Fruit fly (Drosophila melanogaster): ENCODE measurements around the gene ari-1.

Gene ari-1

DNA sequence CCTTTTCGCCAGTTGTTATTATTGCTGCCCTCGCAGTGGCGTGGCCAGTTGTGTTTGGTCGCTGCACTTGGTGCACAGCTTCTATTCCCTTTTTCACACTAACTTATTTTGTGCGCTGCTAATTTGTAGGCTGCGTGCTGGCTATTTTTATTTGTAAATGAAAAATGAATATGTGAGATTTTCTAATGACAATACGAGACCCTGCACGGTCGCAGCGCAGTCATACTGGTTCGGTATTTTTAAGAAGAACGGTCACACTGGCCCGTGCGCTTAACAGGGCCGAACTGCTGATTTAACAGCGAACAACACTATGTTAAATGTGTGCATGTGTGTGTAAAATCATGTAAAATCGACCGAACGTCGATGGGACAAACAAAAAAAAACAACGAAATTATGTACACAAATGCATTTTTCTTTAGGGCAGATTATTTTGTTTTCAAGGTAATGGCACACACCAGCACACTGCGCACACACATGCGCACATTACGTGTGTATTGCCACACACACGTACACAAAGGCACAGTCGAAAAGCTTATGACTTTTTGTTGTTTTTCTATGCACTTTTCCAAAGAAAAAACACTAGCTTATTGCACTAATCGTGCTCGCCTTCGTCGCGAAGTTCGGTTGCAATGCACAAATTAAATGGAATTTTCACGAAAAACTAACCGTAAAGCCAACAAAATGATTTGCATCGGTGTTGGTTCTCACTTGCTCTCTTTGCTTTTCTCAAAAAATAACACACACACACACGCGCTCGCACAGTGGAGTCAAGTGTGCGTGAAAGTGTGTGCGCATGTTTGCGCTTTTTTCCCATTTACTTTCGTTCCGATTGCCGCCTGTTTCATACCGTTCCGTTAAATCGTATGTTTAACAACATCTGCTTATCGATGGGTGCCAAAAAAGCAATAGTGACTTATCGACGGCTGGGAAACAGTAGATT, at the start of gene ari-1:
Gene ari-1 (minus strand): TSS at position 875 of the 940 bp plus-strand sequence.
- TF ChIP-seq CG17801 (GFP tag; optimal IDR thresholded peaks at IDR 0.05; ENCODE audit: partially characterized antibody), result no peak

DNA sequence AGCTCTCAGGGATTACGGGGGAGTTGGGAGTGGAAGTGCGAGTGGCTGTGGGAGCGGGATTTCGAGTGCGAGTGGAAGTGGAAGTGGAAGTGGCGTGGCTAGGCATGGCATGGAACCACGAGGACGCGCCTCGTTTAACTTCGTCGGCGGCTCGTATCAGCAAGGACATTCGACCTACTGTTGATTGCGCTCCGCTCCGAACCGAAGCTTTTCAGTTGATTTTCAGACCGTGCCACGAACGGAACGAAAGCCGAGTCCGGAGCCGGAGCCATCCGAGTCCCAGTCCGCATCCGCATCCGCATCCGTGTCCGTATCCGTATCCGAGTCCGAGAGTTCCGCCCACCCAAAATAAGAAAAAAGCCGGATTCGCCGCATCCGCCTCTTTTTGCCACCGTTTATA, 48.4 kb upstream of the ari-1 start:
- no peak for TF ChIP-seq CG17801 (GFP tag; optimal IDR thresholded peaks at IDR 0.05; ENCODE audit: partially characterized antibody)

DNA sequence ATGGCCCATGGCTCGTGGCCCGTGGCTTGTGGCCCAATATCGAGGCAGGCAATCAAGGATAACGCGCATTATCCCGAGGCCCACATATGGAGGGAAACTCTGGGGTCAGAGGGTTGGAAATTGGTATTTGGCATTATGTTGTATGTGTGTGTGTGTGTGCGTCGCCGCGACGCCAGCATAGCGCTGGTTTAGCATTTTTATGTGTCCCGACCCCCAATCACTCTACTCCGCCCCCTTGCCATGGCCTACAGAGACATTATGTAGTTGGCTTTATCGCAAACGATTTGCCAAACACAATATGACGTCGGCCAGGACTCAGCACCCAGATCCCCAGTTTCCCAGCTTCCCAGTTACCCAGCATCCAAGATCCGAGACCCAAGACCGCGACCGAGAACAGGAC, 43.6 kb upstream of the ari-1 start:
- TF ChIP-seq CG17801 (GFP tag; optimal IDR thresholded peaks at IDR 0.05; ENCODE audit: partially characterized antibody), result no peak

DNA sequence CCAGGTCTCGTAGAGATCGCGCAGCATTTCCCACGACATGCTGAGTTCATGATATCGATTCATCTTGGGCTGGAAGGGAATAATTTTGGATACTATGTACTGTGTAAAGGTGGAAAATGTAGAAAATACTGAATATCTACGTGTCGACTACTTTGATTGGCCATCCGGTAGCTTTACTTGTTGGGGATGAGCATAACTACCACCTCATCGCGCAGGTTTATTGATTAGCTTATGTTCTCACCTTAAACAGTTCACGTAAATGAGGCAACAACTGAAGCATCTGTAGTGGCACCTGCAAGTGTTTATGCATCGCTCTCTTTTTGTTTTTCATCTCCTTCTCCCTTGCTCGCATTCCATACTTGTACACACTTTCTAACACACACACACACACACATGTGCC, 41.8 kb upstream of the ari-1 start, which contains the start of gene Andorra:
Gene Andorra (minus strand): TSS at position 101 of the 400 bp plus-strand sequence.
- no peak for TF ChIP-seq CG17801 (GFP tag; optimal IDR thresholded peaks at IDR 0.05; ENCODE audit: partially characterized antibody)

DNA sequence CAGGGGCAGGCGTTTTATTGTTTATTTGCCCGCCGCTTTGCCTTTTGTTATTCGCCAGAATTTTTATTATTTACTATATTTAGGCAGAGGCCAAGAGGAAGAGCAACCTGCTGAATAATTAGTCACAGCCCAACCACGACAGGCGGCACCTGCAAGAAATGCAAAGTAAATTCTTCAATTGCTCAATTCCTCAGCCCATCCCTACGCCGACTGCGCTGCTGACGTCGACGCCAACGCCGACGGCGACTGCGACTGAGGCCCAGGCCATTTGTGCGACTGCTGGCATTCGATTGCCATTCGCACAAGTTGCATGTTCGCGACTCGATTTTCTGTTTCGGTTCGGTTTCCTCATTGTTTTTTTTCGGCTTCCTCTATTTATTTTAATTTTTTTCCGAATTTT, 39.7 kb upstream of the ari-1 start, which contains the start of gene Frq2:
Gene Frq2 (plus strand): TSS at position 301 of the 400 bp plus-strand sequence.
- TF ChIP-seq CG17801 (GFP tag; optimal IDR thresholded peaks at IDR 0.05; ENCODE audit: partially characterized antibody), result no peak

DNA sequence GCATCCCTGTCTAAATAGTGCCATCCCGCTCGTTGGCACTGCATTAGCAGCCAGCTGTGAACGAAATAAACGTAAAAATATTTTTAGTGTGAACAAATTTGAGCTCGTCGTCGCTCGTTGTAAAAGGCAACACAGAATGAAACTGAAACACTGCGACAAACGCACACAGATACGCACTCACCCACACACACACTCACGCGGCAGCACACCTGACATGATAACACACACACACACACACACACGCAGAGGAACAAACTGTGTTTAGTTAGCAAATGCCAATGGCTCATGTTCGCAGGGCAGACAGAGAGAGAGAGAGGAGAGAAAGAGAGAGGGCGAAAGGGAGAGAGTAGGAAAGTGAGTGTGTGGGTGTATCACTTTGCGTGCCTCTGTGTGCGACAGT, 21.4 kb upstream of the ari-1 start:
- TF ChIP-seq CG17801 (GFP tag; optimal IDR thresholded peaks at IDR 0.05; ENCODE audit: partially characterized antibody), result no peak

DNA sequence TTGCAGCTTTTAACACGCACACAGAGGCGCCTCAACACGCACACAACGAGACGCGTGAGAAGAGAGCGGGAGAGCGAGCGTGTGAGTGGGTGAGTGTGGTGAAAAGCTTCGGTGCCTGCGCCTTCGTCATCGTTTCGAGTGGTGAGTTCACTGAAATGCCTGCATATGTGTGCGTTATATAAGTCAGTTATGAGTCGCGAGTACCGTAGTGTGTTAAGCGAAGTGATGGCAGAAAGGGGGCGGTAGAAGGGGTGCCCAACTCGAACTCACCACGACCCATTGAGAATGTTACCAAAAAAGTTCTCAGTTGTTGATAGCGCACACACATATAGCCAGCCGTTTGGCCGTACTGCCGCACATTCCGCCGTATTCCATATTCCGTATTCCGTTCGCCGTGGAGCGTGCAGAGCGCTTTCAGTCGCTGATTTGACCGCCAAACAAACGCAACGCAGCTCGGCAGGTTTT, 17.4 kb upstream of the ari-1 start, which contains the start of gene Frq1:
Gene Frq1 (plus strand): TSS at position 415 of the 465 bp plus-strand sequence.
- TF ChIP-seq CG17801 (GFP tag; optimal IDR thresholded peaks at IDR 0.05; ENCODE audit: partially characterized antibody), result no peak

DNA sequence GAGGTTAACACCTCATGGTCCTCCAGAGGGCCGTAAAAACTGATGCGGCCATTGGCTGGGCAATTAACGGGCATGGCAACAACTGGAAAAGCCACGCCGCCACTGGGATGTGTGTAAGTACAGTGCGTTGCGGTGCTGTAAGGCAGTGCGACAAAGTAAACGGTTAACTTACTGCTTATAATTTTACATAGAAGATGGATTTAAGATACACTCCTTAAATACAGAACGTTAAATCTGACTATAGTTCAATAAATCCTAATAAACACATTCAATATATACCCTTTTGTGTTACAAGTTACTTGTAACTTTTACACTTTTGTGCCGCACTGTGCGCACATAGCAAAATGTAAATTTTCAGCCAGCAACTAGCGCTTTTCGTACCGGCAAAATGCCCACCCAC, 15.4 kb upstream of the ari-1 start:
- TF ChIP-seq CG17801 (GFP tag; optimal IDR thresholded peaks at IDR 0.05; ENCODE audit: partially characterized antibody), result no peak

DNA sequence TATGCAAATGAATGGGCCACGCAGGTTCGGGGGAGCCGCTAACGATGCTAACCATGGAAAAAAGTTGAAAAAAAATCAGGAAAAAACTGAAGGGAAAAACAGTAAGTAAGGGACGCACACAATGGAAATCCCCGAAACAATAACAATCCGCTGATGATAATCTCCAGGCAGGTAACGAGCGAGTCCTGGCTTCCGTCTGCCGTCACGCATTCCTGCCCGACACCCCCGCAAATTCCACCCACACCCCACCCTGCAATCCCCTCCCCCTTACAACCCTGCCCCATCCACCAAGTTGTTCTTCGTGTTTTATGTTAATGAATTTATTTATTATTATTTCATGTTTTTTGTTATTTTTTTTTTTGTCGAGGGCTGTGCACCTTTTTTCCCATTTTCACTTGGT, 13.7 kb upstream of the ari-1 start:
- no peak for TF ChIP-seq CG17801 (GFP tag; optimal IDR thresholded peaks at IDR 0.05; ENCODE audit: partially characterized antibody)

DNA sequence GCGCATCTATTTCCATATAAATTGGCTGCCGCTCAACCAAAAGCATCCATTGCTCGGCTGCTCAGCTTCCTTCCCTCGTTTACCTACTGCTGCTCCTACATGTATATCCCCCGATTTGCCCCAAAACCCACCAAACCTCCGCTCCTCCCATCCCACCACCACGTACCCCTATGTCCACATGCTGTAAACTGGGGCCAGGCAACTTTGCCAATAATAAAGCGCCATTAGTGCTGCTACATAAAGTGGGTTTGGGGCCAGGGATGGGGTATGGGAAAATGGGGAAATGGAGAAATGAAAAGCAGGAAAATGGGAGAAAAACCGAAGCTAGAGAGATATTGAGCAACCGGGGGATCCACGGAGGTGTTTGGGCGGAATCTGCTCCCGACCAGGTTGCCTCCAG, 11.7 kb upstream of the ari-1 start:
- no peak for TF ChIP-seq CG17801 (GFP tag; optimal IDR thresholded peaks at IDR 0.05; ENCODE audit: partially characterized antibody)

DNA sequence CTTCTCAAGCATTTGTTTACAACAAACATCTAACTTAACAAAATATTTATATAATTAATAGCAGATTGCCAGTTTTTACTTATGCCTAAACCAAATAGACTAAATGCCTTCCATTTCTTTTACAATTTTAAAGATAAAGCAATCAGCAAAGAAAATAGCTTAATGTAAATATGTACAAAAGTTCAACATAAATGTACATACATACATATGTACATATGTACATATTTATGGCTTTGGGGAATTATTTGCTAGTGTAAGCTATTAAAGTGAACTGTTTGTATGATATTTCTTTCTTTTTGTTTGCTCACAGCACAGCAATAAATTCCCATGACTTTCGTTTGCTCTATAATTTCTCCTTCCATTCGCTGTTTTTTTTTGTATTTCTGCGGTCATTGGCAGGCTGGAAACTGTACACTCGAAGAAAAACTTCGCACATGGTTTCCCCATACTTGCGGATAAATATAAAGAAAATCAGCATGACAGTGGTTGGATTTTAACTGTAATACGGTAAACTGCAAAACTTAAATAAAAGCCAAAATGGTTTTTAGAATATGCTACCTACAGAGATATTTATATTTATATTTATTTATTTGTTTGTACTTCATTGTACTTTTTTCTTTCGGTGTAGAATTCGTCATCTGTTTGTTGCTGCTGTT, 3.5 kb upstream of the ari-1 start:
- no peak for TF ChIP-seq CG17801 (GFP tag; optimal IDR thresholded peaks at IDR 0.05; ENCODE audit: partially characterized antibody)

DNA sequence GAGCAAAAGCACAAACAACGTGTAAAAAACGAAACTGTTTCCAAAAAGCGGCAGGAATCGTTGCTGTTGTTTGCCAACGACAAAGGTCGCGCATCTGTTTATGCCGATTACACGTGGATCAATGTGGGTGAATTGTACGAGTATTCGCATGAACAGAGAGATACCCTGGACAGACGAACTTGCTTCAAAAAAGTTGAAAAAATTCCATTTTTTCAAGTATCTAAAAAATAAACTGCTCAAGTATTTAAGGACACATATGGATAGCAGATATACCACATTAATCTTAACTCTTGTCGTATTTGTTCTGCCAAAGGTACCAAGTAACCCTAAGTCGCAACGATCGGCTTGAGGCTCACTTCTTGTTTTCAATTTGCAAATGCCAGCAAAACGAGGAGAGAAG, 2.4 kb upstream of the ari-1 start:
- TF ChIP-seq CG17801 (GFP tag; optimal IDR thresholded peaks at IDR 0.05; ENCODE audit: partially characterized antibody), result no peak

DNA sequence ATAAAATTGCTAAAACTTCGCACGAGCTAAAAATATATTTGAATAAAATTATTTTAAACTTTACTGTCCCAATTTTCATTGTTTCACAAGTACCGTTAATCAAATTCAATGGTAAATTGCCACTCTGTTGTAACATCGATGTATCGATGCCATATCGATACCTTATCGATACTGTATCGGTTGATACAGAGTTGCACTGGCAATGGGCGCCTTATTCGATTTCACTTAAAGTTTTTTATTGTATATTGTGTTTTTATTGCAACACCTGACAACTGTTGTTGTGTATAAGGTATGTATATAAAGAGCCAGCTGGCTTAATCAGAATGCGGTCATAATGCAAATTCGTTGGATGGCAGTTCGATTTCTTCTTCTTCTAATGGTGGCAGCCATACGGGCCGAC, 713 bp upstream of the ari-1 start, which contains the start of gene CG43229:
Gene CG43229 (plus strand): TSS at position 246 of the 400 bp plus-strand sequence.
- no peak for TF ChIP-seq CG17801 (GFP tag; optimal IDR thresholded peaks at IDR 0.05; ENCODE audit: partially characterized antibody)

DNA sequence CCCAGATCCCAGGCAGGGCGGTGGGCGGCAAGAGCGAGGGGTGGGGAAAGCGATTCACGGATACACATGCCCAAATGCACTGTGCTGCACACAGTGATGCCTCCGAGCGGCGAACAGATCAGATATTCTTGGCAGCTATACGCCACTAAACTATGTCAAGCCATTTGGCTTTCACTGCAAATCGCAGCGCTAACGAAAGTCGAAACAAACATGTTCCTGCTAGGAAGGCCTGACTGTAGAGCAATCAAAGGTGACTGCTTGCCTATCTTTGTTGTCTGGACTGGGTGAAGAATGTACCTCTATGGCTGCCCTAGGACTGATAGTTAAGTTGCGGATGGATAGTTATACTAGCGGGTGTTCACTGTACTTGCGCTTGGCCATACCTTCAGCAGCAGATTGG, 1.5 kb downstream of the ari-1 start:
- no peak for TF ChIP-seq CG17801 (GFP tag; optimal IDR thresholded peaks at IDR 0.05; ENCODE audit: partially characterized antibody)

DNA sequence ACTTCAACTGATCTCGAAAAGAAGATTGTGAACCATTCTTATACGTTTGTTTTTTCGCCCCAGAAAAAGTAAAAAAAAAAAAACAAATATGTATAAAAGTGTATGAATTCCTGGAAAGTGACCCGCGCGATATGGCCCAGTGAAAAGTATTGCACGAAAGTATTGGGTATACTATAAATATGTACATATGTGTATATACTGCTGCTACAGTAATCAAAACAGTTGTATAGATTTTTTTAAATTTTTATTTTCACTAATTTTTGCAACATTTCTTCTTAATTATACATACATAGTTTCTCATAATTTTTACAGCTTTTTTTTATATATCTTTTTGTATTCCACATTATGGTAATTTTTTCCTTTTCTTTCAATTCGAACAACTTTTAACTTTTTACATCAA, 7.4 kb downstream of the ari-1 start, which contains the start of gene CG43133:
Gene CG43133 (minus strand): TSS at position 11 of the 400 bp plus-strand sequence.
- TF ChIP-seq CG17801 (GFP tag; optimal IDR thresholded peaks at IDR 0.05; ENCODE audit: partially characterized antibody), result no peak

DNA sequence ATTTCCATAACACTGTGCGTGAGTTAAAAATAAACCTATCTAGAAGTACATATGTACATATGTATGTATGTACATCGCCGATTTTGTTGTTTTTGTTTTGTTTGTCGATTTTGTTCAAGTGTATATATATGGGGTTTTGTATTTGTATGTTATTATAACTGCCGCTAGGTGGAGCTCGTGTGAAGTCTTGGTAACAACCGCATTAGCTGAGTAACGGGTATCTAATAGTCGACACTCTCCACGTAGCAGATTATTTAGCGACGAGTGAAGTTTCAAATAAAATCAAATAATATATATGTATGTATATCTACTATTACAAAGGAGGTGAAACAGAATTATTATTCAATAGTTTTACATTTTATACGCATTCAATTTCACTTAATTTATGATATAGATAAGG, 8.3 kb downstream of the ari-1 start:
- no peak for TF ChIP-seq CG17801 (GFP tag; optimal IDR thresholded peaks at IDR 0.05; ENCODE audit: partially characterized antibody)

Measured in ovary, adult (tissue).